Worm (Caenorhabditis elegans) whole organism, L3 larva: ENCODE measurements around the gene otpl-5.
A peak's percentile ranks its signal among the peaks of the same experiment; 100 is the strongest.

ENCODE experiments used
- R02D3.7 ChIP-seq: fragments of 150-350 bp; optimal IDR thresholded peaks from 2 replicates; lab custom pipeline; 2014; ENCODE audit warnings: missing biosample characterization, missing genetic modification characterization
- ZK546.5 ChIP-seq: sonication (generic microtip); optimal IDR thresholded peaks from 2 replicates; lab custom pipeline; 2017; ENCODE audit warnings: missing biosample characterization, missing genetic modification characterization
- ama-1 ChIP-seq: fragments of 150-350 bp; optimal IDR thresholded peaks from 2 replicates; lab custom pipeline; 2018
- ceh-16 ChIP-seq: sonication (generic microtip); optimal IDR thresholded peaks from 2 replicates; lab custom pipeline; 2017; ENCODE audit warnings: missing biosample characterization, missing genetic modification characterization
- ceh-28 ChIP-seq: fragments of 150-350 bp; optimal IDR thresholded peaks from 2 replicates; lab custom pipeline; 2014; ENCODE audit warnings: missing biosample characterization, missing genetic modification reagents, missing genetic modification characterization
- daf-12 ChIP-seq: fragments of 150-350 bp; optimal IDR thresholded peaks from 2 replicates; lab custom pipeline; 2014; ENCODE audit warnings: missing biosample characterization, missing genetic modification reagents, missing genetic modification characterization
- egl-27 ChIP-seq: sonication (generic microtip); optimal IDR thresholded peaks from 4 replicates; lab custom pipeline; 2017; ENCODE audit warnings: missing biosample characterization, missing genetic modification reagents, missing genetic modification characterization
- elt-1 ChIP-seq: fragments of 150-350 bp; optimal IDR thresholded peaks from 2 replicates; lab custom pipeline; 2014; ENCODE audit warnings: missing biosample characterization, missing genetic modification characterization
- elt-2 ChIP-seq: sonication (generic microtip); optimal IDR thresholded peaks from 2 replicates; lab custom pipeline; 2016; ENCODE audit warnings: missing genetic modification reagents, mild to moderate bottlenecking, missing genetic modification characterization, missing compliant biosample characterization
- elt-3 ChIP-seq, 3 experiments: fragments of 150-350 bp in 1 of 3; sonication (generic microtip) in 2 of 3; optimal IDR thresholded peaks; 2 replicates in 2 of 3; 4 replicates in 1 of 3; lab custom pipeline; 2014 to 2017; ENCODE audit warnings: missing biosample characterization in 3 of 3, missing genetic modification characterization in 3 of 3
- eor-1 ChIP-seq, 2 experiments: fragments of 150-350 bp; optimal IDR thresholded peaks; 2 replicates each; lab custom pipeline; 2014 to 2018; ENCODE audit warnings: missing biosample characterization in 2 of 2, missing genetic modification characterization in 2 of 2
- fkh-2 ChIP-seq: fragments of 150-350 bp; optimal IDR thresholded peaks from 2 replicates; lab custom pipeline; 2014; ENCODE audit warnings: missing biosample characterization, missing genetic modification reagents, missing genetic modification characterization
- fos-1 ChIP-seq: fragments of 150-350 bp; optimal IDR thresholded peaks from 2 replicates; lab custom pipeline; 2014; ENCODE audit warnings: missing biosample characterization, missing genetic modification characterization
- hmg-11 ChIP-seq: sonication (generic microtip); optimal IDR thresholded peaks from 2 replicates; lab custom pipeline; 2016; ENCODE audit warnings: missing genetic modification characterization, missing compliant biosample characterization
- jun-1 ChIP-seq: fragments of 150-350 bp; optimal IDR thresholded peaks from 2 replicates; lab custom pipeline; 2014; ENCODE audit warnings: missing biosample characterization, missing genetic modification reagents, missing genetic modification characterization
- lin-15B ChIP-seq: fragments of 150-350 bp; optimal IDR thresholded peaks from 2 replicates; lab custom pipeline; 2014; ENCODE audit warnings: missing biosample characterization, missing genetic modification characterization
- lin-39 ChIP-seq: fragments of 150-350 bp; optimal IDR thresholded peaks from 2 replicates; lab custom pipeline; 2018; ENCODE audit warnings: missing biosample characterization, missing genetic modification reagents, missing genetic modification characterization
- lsy-12 ChIP-seq: sonication (generic microtip); optimal IDR thresholded peaks from 2 replicates; lab custom pipeline; 2016; ENCODE audit warnings: mild to moderate bottlenecking, missing genetic modification characterization, missing compliant biosample characterization
- nfya-1 ChIP-seq: sonication (generic microtip); optimal IDR thresholded peaks from 2 replicates; lab custom pipeline; 2017; ENCODE audit warnings: missing genetic modification characterization, mild to moderate bottlenecking, missing compliant biosample characterization, antibody characterized with exemption, moderate library complexity; ENCODE audit not compliant: insufficient read depth
- nhr-11 ChIP-seq: fragments of 150-350 bp; optimal IDR thresholded peaks from 2 replicates; lab custom pipeline; 2014; ENCODE audit warnings: missing biosample characterization, missing genetic modification characterization
- nhr-23 ChIP-seq: fragments of 150-350 bp; optimal IDR thresholded peaks from 2 replicates; lab custom pipeline; 2014; ENCODE audit warnings: missing biosample characterization, missing genetic modification reagents, missing genetic modification characterization
- nhr-25 ChIP-seq: sonication (generic microtip); optimal IDR thresholded peaks from 2 replicates; lab custom pipeline; 2017; ENCODE audit warnings: missing biosample characterization, missing genetic modification characterization
- nhr-28 ChIP-seq: fragments of 150-350 bp; optimal IDR thresholded peaks from 2 replicates; lab custom pipeline; 2014; ENCODE audit warnings: missing biosample characterization, missing genetic modification characterization
- nhr-43 ChIP-seq: sonication (generic microtip); optimal IDR thresholded peaks from 2 replicates; lab custom pipeline; 2016; ENCODE audit warnings: mild to moderate bottlenecking, missing genetic modification characterization, missing compliant biosample characterization; ENCODE audit not compliant: poor library complexity, severe bottlenecking
- nhr-67 ChIP-seq: fragments of 150-350 bp; optimal IDR thresholded peaks from 2 replicates; lab custom pipeline; 2014; ENCODE audit warnings: missing biosample characterization, missing genetic modification characterization
- nhr-76 ChIP-seq: fragments of 150-350 bp; sonication (generic microtip); optimal IDR thresholded peaks from 5 replicates; lab custom pipeline; 2014; ENCODE audit warnings: missing biosample characterization, missing genetic modification characterization
- nhr-77 ChIP-seq: fragments of 150-350 bp; optimal IDR thresholded peaks from 2 replicates; lab custom pipeline; 2014; ENCODE audit warnings: missing biosample characterization, missing genetic modification characterization
- pha-4 ChIP-seq: fragments of 150-350 bp; optimal IDR thresholded peaks from 2 replicates; lab custom pipeline; 2014; ENCODE audit warnings: missing biosample characterization, missing genetic modification reagents, missing genetic modification characterization
- pqm-1 ChIP-seq: fragments of 150-350 bp; optimal IDR thresholded peaks from 2 replicates; lab custom pipeline; 2017; ENCODE audit warnings: missing biosample characterization, missing genetic modification characterization, inconsistent platforms
- sea-2 ChIP-seq: fragments of 150-350 bp; sonication (generic microtip); optimal IDR thresholded peaks from 4 replicates; lab custom pipeline; 2014; ENCODE audit warnings: missing biosample characterization, missing genetic modification reagents, missing genetic modification characterization
- skn-1 ChIP-seq: fragments of 150-350 bp; optimal IDR thresholded peaks from 2 replicates; lab custom pipeline; 2014; ENCODE audit warnings: missing biosample characterization, missing genetic modification characterization
- snpc-4 ChIP-seq: fragments of 150-350 bp; optimal IDR thresholded peaks from 2 replicates; lab custom pipeline; 2014; ENCODE audit warnings: missing biosample characterization, missing genetic modification characterization
- tbx-2 ChIP-seq: sonication (generic microtip); optimal IDR thresholded peaks from 2 replicates; lab custom pipeline; 2016; ENCODE audit warnings: mild to moderate bottlenecking, missing genetic modification characterization, missing compliant biosample characterization
- unc-39 ChIP-seq: sonication (generic microtip); optimal IDR thresholded peaks from 4 replicates; lab custom pipeline; 2017; ENCODE audit warnings: missing biosample characterization, missing genetic modification characterization
- unc-62 ChIP-seq: fragments of 150-350 bp; sonication (generic microtip); optimal IDR thresholded peaks from 4 replicates; lab custom pipeline; 2014; ENCODE audit warnings: missing biosample characterization, missing genetic modification reagents, missing genetic modification characterization
- zag-1 ChIP-seq: fragments of 150-350 bp; optimal IDR thresholded peaks from 2 replicates; lab custom pipeline; 2014; ENCODE audit warnings: missing biosample characterization, missing genetic modification characterization
- ztf-11 ChIP-seq: fragments of 150-350 bp; optimal IDR thresholded peaks from 2 replicates; lab custom pipeline; 2014; ENCODE audit warnings: missing biosample characterization, missing genetic modification characterization
- ztf-4 ChIP-seq: fragments of 150-350 bp; optimal IDR thresholded peaks from 2 replicates; lab custom pipeline; 2014; ENCODE audit warnings: missing biosample characterization, missing genetic modification characterization

The otpl-5 gene

DNA sequence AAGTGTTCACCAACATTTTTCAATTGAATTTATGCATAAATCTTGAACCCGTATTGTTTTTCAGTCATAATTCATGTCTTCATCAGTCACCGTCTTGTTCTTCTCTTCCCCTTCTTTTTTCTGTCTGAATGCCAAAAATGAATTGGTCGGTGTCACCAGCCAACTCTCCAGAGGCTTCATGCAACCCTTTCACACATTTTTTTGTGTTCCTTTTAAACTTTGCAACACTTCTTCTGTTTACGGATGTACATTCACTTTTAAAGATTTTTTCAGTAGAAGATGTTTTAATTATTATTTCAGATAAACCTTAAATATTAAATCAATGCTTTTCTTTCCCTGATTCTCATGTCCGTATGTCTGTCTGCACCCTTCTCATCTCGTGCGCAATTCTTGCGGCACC is 31.6 kb downstream of the otpl-5 start, which contains the start of gene acr-16:
Gene acr-16, plus strand, starts transcription at position 301 of the 400 bp plus-strand sequence.
- TF ChIP-seq nhr-23 (tag; lab: Kevin White, UChicago), result no peak
- TF ChIP-seq nhr-28, result no peak
- TF ChIP-seq unc-62 (GFP tag; lab: Kevin White, UChicago), result no peak
- TF ChIP-seq elt-2 (tag; lab: Kevin White, UChicago), result no peak
- no peak for TF ChIP-seq nhr-43 (tag; lab: Kevin White, UChicago)
- TF ChIP-seq zag-1, result no peak
- no peak for TF ChIP-seq ceh-16 (tag; lab: Kevin White, UChicago)
- TF ChIP-seq lsy-12 (tag; lab: Kevin White, UChicago), result no peak
- no peak for TF ChIP-seq ztf-4 (tag; lab: Kevin White, UChicago)
- TF ChIP-seq sea-2, result no peak
- no peak for TF ChIP-seq hmg-11 (tag; lab: Kevin White, UChicago)
- no peak for TF ChIP-seq skn-1 (tag; lab: Kevin White, UChicago)

DNA sequence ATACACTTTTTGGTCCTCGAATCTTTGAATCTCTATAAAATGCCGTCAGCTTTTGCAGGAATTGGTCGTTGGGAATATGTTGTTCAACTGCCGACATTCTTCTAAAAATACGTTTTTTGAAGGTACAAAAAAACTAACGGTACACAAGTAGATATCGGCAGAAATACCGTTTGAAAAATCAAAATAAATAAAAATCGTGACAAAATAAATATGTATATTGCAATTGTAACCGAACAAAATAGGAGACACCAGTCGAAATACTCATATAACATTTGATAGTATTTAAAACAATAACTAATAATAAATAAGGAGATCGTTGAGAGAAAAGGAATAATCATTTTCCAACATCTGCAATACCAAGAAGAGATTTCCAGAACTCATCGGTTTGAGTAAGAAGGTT is 35.8 kb downstream of the otpl-5 start, which contains the start of gene F25G6.8:
Gene F25G6.8, minus strand, starts transcription at position 101 of the 400 bp plus-strand sequence.
- TF ChIP-seq pha-4 (tag; lab: Kevin White, UChicago) (no peak), ceh-16 (tag; lab: Kevin White, UChicago) (no peak), egl-27 (tag; lab: Kevin White, UChicago) (no peak), nhr-76 (no peak), fos-1 (no peak), elt-3 (tag; optimal IDR thresholded peaks at IDR 0.05; lab: Kevin White, UChicago) (no peak), lsy-12 (tag; lab: Kevin White, UChicago) (no peak), lin-39 (no peak)
- TF ChIP-seq, all 47 proteins: peak for 0

ce11 chrV:8569172-8569571 is 39.9 kb downstream of the otpl-5 start:
- TF ChIP-seq R02D3.7, result no peak
- no peak for TF ChIP-seq ztf-11 (tag; lab: Kevin White, UChicago)

ce11 chrV:8569841-8570361 is 40.6 kb downstream of the otpl-5 start, which contains the start of the genes F25G6.9 and symk-1:
TSS of gene F25G6.9 (minus strand) at chrV:8570000.
TSS of gene symk-1 (plus strand) at chrV:8570311.
- TF ChIP-seq nhr-67 (no peak), ZK546.5 (tag; lab: Kevin White, UChicago) (no peak), pqm-1 (tag; lab: Kevin White, UChicago) (peak; percentile 26), pha-4 (tag; lab: Kevin White, UChicago) (no peak), R02D3.7 (peak; percentile 5), lsy-12 (tag; lab: Kevin White, UChicago) (peak; percentile 32), ztf-11 (tag; lab: Kevin White, UChicago) (no peak), jun-1 (tag; lab: Kevin White, UChicago) (no peak), hmg-11 (tag; lab: Kevin White, UChicago) (peak; percentile 68), ceh-28 (no peak), lin-15B (tag; lab: Kevin White, UChicago) (peak; percentile 54), tbx-2 (peak; percentile 50), snpc-4 (tag; lab: Kevin White, UChicago) (peak; percentile 64), daf-12 (tag; lab: Kevin White, UChicago) (no peak), nhr-77 (tag; lab: Kevin White, UChicago) (no peak), nhr-43 (tag; lab: Kevin White, UChicago) (no peak), elt-2 (tag; lab: Kevin White, UChicago) (peak; percentile 38), ztf-4 (tag; lab: Kevin White, UChicago) (no peak), nfya-1 (peak; percentile 68), eor-1 (tag; optimal IDR thresholded peaks at IDR 0.05; lab: Kevin White, UChicago) (no peak), nhr-25 (tag; lab: Kevin White, UChicago) (no peak), fkh-2 (tag; lab: Kevin White, UChicago) (no peak), lin-39 (no peak), nhr-23 (tag; lab: Kevin White, UChicago) (peak; percentile 34), nhr-11 (tag; lab: Kevin White, UChicago) (no peak), sea-2 (no peak), unc-39 (no peak), ama-1 (no peak), zag-1 (no peak), skn-1 (tag; lab: Kevin White, UChicago) (peak; percentile 10), fos-1 (no peak), elt-1 (tag; lab: Kevin White, UChicago) (no peak)
- TF ChIP-seq, all 47 proteins: peak for 11
